Worm (Caenorhabditis elegans): ENCODE results near the gene dcr-1.

Gene dcr-1

DNA sequence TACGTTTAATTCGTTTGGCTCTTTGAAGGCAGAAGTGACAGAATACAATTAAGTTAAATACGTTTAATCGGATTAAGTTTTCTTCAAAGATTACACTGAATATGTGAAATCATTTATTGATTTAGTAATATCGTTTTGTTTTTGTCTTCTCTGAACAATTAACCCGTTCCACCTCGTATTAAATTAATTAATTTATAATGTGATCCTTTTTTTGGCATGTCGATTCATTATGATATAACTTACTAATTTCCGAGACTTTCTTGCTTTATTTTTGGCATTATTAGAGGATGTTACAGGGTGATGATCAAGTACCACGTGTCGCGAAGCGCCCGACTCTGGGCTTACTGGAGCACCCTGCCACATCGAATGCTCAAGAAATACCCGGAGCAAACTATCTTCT, 35.9 kb downstream of the dcr-1 start, which contains the start of gene K12H4.5:
Gene K12H4.5, plus strand, starts transcription at position 301 of the 400 bp plus-strand sequence.
- TF ChIP-seq let-607 (tag; optimal IDR thresholded peaks at IDR 0.05) (no peak), F33H1.4 (GFP tag; IDR thresholded peaks at IDR 0.05) (no peak), F52B5.7 (tag; optimal IDR thresholded peaks at IDR 0.05) (no peak), rpc-1 (optimal IDR thresholded peaks at IDR 0.05) (no peak), rpc-1 (tag; optimal IDR thresholded peaks at IDR 0.05) (no peak), unc-62 (GFP tag; optimal IDR thresholded peaks at IDR 0.05) (no peak), unc-130 (GFP tag; optimal IDR thresholded peaks at IDR 0.05) (no peak)

DNA sequence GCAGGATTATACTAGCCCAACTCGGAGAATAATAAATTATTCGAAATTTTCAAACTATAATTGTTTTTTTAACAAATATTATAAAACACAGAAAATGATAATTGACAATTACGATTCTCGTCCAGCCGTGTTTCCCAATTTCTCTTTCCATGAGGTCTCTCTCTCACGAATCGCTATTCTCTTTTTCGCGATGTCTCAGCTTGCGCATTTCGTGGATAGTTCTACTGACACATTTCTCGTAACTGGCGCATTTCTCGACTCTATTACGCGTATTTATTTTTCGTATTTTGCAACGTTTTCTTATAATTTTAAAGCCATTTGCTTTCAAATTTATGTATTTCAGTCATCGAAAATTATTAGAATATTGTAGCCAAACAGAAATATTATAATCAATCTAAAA, 36.3 kb downstream of the dcr-1 start:
- TF ChIP-seq hrde-1 (tag; optimal IDR thresholded peaks at IDR 0.05; ENCODE audit: borderline replicate concordance): peak; percentile 93
- TF ChIP-seq athp-1 (tag; optimal IDR thresholded peaks at IDR 0.05): peak; percentile 98
- peak; percentile 97 for TF ChIP-seq somi-1 (GFP tag; optimal IDR thresholded peaks at IDR 0.05)
- no peak for TF ChIP-seq atf-7 (tag; optimal IDR thresholded peaks at IDR 0.05)
- TF ChIP-seq madf-6 (GFP tag; IDR thresholded peaks at IDR 0.05): no peak; the same call in none of the 2 replicates
- peak; percentile 95; the same call in 1 of the 2 replicates for TF ChIP-seq K11D2.4 (GFP tag; IDR thresholded peaks at IDR 0.05)
- TF ChIP-seq cebp-2 (GFP tag; IDR thresholded peaks at IDR 0.05): no peak
- peak; percentile 93 for TF ChIP-seq ztf-22 (GFP tag; optimal IDR thresholded peaks at IDR 0.05)
- peak; percentile 76 for TF ChIP-seq madf-8 (GFP tag; conservative IDR thresholded peaks at IDR 0.05)
- peak in 2 of 3 experiments; percentile 69 to 97 for TF ChIP-seq lin-35 (GFP tag; optimal IDR thresholded peaks at IDR 0.05)
- TF ChIP-seq hlh-12 (tag; optimal IDR thresholded peaks at IDR 0.05): peak; percentile 24
- no peak for TF ChIP-seq nfya-2 (GFP tag; IDR thresholded peaks at IDR 0.05)
- peak; percentile 99 for TF ChIP-seq zim-3 (tag; optimal IDR thresholded peaks at IDR 0.05)
- peak; percentile 95 for TF ChIP-seq chd-7 (tag; optimal IDR thresholded peaks at IDR 0.05)
- TF ChIP-seq ztf-26 (tag; optimal IDR thresholded peaks at IDR 0.05): peak; percentile 87
- no peak for TF ChIP-seq ama-1 (optimal IDR thresholded peaks at IDR 0.05)
- no peak for TF ChIP-seq ama-1 (GFP tag; optimal IDR thresholded peaks at IDR 0.05)
- TF ChIP-seq F10E7.11 (tag; optimal IDR thresholded peaks at IDR 0.05): peak; percentile 38
- no peak for TF ChIP-seq dpff-1 (tag; optimal IDR thresholded peaks at IDR 0.05)
- peak; percentile 89 for TF ChIP-seq him-1 (tag; optimal IDR thresholded peaks at IDR 0.05)
- TF ChIP-seq dpl-1 (GFP tag; optimal IDR thresholded peaks at IDR 0.05): peak; percentile 89
- TF ChIP-seq F49E8.2 (tag; optimal IDR thresholded peaks at IDR 0.05; ENCODE audit: insufficient read depth): peak; percentile 97
- TF ChIP-seq madf-10 (tag; optimal IDR thresholded peaks at IDR 0.05): peak; percentile 97
- TF ChIP-seq Y56A3A.18 (GFP tag; IDR thresholded peaks at IDR 0.05): 0 out of 2 replicates have a peak, but pooled peaks have one; percentile 58
- peak; percentile 100 for TF ChIP-seq ccch-3 (GFP tag; optimal IDR thresholded peaks at IDR 0.05)
- peak; percentile 93 to 99 for TF ChIP-seq rec-8 (tag; optimal IDR thresholded peaks at IDR 0.05)
- peak; percentile 99 for TF ChIP-seq K12H6.12 (tag; optimal IDR thresholded peaks at IDR 0.05)
- TF ChIP-seq F23B12.7 (tag; optimal IDR thresholded peaks at IDR 0.05; ENCODE audit: insufficient read depth): peak; percentile 99
- peak; percentile 2 for TF ChIP-seq repo-1 (tag; optimal IDR thresholded peaks at IDR 0.05)
- no peak for TF ChIP-seq hlh-26 (GFP tag; conservative IDR thresholded peaks at IDR 0.05)
- peak; percentile 95 for TF ChIP-seq lin-40 (tag; optimal IDR thresholded peaks at IDR 0.05)
- peak; percentile 94 for TF ChIP-seq attf-3 (GFP tag; conservative IDR thresholded peaks at IDR 0.05)
- TF ChIP-seq nfya-1 (tag; optimal IDR thresholded peaks at IDR 0.05; ENCODE audit: borderline replicate concordance, insufficient read depth): no peak
- TF ChIP-seq sdz-38 (tag; optimal IDR thresholded peaks at IDR 0.05): no peak
- TF ChIP-seq Y95B8A.8 (GFP tag; IDR thresholded peaks at IDR 0.05): peak; percentile 98
- TF ChIP-seq ztf-25 (GFP tag; IDR thresholded peaks at IDR 0.05): peak; percentile 100
- peak; percentile 52 for TF ChIP-seq mes-4 (tag; optimal IDR thresholded peaks at IDR 0.05)
- TF ChIP-seq F33H1.4 (GFP tag; IDR thresholded peaks at IDR 0.05): peak; percentile 85
- peak; percentile 98 for TF ChIP-seq aptf-2 (GFP tag; conservative IDR thresholded peaks at IDR 0.05)
- TF ChIP-seq nfyb-1 (GFP tag; IDR thresholded peaks at IDR 0.05): no peak; the same call in 1 of the 2 replicates
- peak; percentile 47 for TF ChIP-seq F57C9.4 (tag; optimal IDR thresholded peaks at IDR 0.05)
- peak; percentile 96 for TF ChIP-seq madf-3 (GFP tag; IDR thresholded peaks at IDR 0.05)

Measured in whole organism, young adult.